Fruit fly (Drosophila melanogaster) whole organism, embryonic: ENCODE measurements around the gene Polr3I.

Experiments
- Adf1 ChIP-seq: fragments of 200-800 bp; sonication (Bioruptor generic); IDR thresholded peaks from 2 replicates; pipeline ENCODE4 v1.3.6; 2022; ENCODE audit warnings: missing biosample characterization, missing genetic modification characterization
- Atf6 ChIP-seq: fragments of 200-800 bp; sonication (Bioruptor generic); IDR thresholded peaks from 2 replicates; pipeline ENCODE4 v1.3.6; 2022; ENCODE audit warnings: missing biosample characterization, missing genetic modification characterization
- Bdp1 ChIP-seq: fragments of 200-800 bp; sonication (Bioruptor generic); optimal IDR thresholded peaks from 3 replicates; lab custom pipeline; 2016; ENCODE audit warnings: missing biosample characterization, missing genetic modification characterization
- CG10565 ChIP-seq: fragments of 200-800 bp; sonication (Bioruptor generic); optimal IDR thresholded peaks from 3 replicates; lab custom pipeline; 2016; ENCODE audit warnings: missing biosample characterization, mild to moderate bottlenecking, missing genetic modification characterization
- CG15479 ChIP-seq: fragments of 200-800 bp; sonication (Bioruptor generic); optimal IDR thresholded peaks from 3 replicates; lab custom pipeline; 2019; ENCODE audit warnings: missing biosample characterization, mild to moderate bottlenecking, missing genetic modification characterization, moderate library complexity
- CG15514 ChIP-seq: fragments of 200-800 bp; sonication (Bioruptor generic); optimal IDR thresholded peaks from 3 replicates; lab custom pipeline; 2017; ENCODE audit warnings: missing biosample characterization, missing genetic modification characterization, mild to moderate bottlenecking, moderate library complexity, missing genetic modification reagents
- CG18599 ChIP-seq: fragments of 200-800 bp; sonication (Bioruptor generic); optimal IDR thresholded peaks from 3 replicates; lab custom pipeline; 2017; ENCODE audit warnings: missing biosample characterization, missing genetic modification characterization, mild to moderate bottlenecking, moderate library complexity, missing genetic modification reagents
- CG2875 ChIP-seq: fragments of 200-800 bp; sonication (Bioruptor generic); optimal IDR thresholded peaks from 2 replicates; lab custom pipeline; 2017; ENCODE audit warnings: missing biosample characterization, mild to moderate bottlenecking, missing genetic modification characterization, missing genetic modification reagents
- CG31365 ChIP-seq: fragments of 200-800 bp; sonication (Bioruptor generic); optimal IDR thresholded peaks from 2 replicates; lab custom pipeline; 2018; ENCODE audit warnings: missing biosample characterization, mild to moderate bottlenecking, missing genetic modification characterization
- CG3281 ChIP-seq: fragments of 200-800 bp; sonication (Bioruptor generic); optimal IDR thresholded peaks from 3 replicates; lab custom pipeline; 2017; ENCODE audit warnings: missing biosample characterization, mild to moderate bottlenecking, missing genetic modification characterization
- CG3995 ChIP-seq: fragments of 200-800 bp; sonication (Bioruptor generic); optimal IDR thresholded peaks from 3 replicates; lab custom pipeline; 2016; ENCODE audit warnings: missing biosample characterization, missing genetic modification characterization
- CG6254 ChIP-seq: fragments of 200-800 bp; sonication (Bioruptor generic); optimal IDR thresholded peaks from 3 replicates; lab custom pipeline; 2017; ENCODE audit warnings: mild to moderate bottlenecking, missing biosample characterization, missing genetic modification reagents, missing genetic modification characterization
- CG7271 ChIP-seq: fragments of 200-800 bp; sonication (Bioruptor generic); optimal IDR thresholded peaks from 2 replicates; lab custom pipeline; 2018; ENCODE audit warnings: missing biosample characterization, mild to moderate bottlenecking, missing genetic modification characterization, moderate library complexity
- CG8281 ChIP-seq: fragments of 200-800 bp; sonication (Bioruptor generic); optimal IDR thresholded peaks from 2 replicates; lab custom pipeline; 2018; ENCODE audit warnings: missing biosample characterization, mild to moderate bottlenecking, missing genetic modification characterization, moderate library complexity
- CG8290 ChIP-seq, 3 experiments: fragments of 200-800 bp; sonication (Bioruptor generic); optimal IDR thresholded peaks; 2 replicates each; lab custom pipeline; 2016 to 2019; ENCODE audit warnings: missing biosample characterization in 3 of 3, missing genetic modification characterization in 3 of 3, mild to moderate bottlenecking in 2 of 3, moderate library complexity in 1 of 3
- CG8944 ChIP-seq: fragments of 200-800 bp; sonication (Bioruptor generic); optimal IDR thresholded peaks from 3 replicates; lab custom pipeline; 2016; ENCODE audit warnings: missing biosample characterization, missing genetic modification characterization
- Chrac-16 ChIP-seq: fragments of 200-800 bp; sonication (Bioruptor generic); optimal IDR thresholded peaks from 3 replicates; lab custom pipeline; 2016; ENCODE audit warnings: missing biosample characterization, missing genetic modification characterization
- CoRest ChIP-seq: fragments of 200-800 bp; sonication (Bioruptor generic); optimal IDR thresholded peaks from 3 replicates; lab custom pipeline; 2018; ENCODE audit warnings: missing biosample characterization, mild to moderate bottlenecking, missing genetic modification characterization, moderate library complexity
- D19A ChIP-seq: fragments of 200-800 bp; optimal IDR thresholded peaks from 3 replicates; lab custom pipeline; 2019; ENCODE audit warnings: missing biosample characterization, mild to moderate bottlenecking, missing genetic modification characterization, moderate library complexity
- Gug ChIP-seq: fragments of 200-800 bp; sonication (Bioruptor generic); IDR thresholded peaks from 4 replicates; pipeline ENCODE4 v1.3.6; 2022; ENCODE audit warnings: missing biosample characterization, missing genetic modification characterization
- HLH3B ChIP-seq: fragments of 200-800 bp; sonication (Bioruptor generic); IDR thresholded peaks from 2 replicates; pipeline ENCODE4 v1.3.6; 2022; ENCODE audit warnings: missing biosample characterization, missing genetic modification characterization
- Hr51 ChIP-seq, 2 experiments: fragments of 200-800 bp; sonication (Bioruptor generic); optimal IDR thresholded peaks; 2 replicates in 1 of 2; 3 replicates in 1 of 2; lab custom pipeline; 2016 to 2018; ENCODE audit warnings: missing biosample characterization in 2 of 2, missing genetic modification characterization in 2 of 2, mild to moderate bottlenecking in 1 of 2, moderate library complexity in 1 of 2
- Kr ChIP-seq: fragments of 200-800 bp; sonication (Bioruptor generic); optimal IDR thresholded peaks from 2 replicates; lab custom pipeline; 2017; ENCODE audit warnings: missing biosample characterization, mild to moderate bottlenecking, missing genetic modification characterization
- Mrtf ChIP-seq: fragments of 200-800 bp; sonication (Bioruptor generic); IDR thresholded peaks from 3 replicates; pipeline ENCODE4 v1.3.6; 2022; ENCODE audit warnings: missing biosample characterization, missing genetic modification characterization
- Myb ChIP-seq: fragments of 200-800 bp; sonication (Bioruptor generic); optimal IDR thresholded peaks from 2 replicates; lab custom pipeline; 2016; ENCODE audit warnings: missing biosample characterization, missing genetic modification characterization
- NC2α ChIP-seq: fragments of 200-800 bp; sonication (Bioruptor generic); optimal IDR thresholded peaks from 2 replicates; lab custom pipeline; 2016; ENCODE audit warnings: missing biosample characterization, missing genetic modification characterization
- Ravus ChIP-seq: fragments of 200-800 bp; sonication (Bioruptor generic); IDR thresholded peaks from 2 replicates; pipeline ENCODE4 v1.3.6; 2022; ENCODE audit warnings: missing biosample characterization, missing genetic modification characterization
- Trl ChIP-seq, 3 experiments: fragments of >200 bp in 2 of 3; fragments of 200-800 bp in 1 of 3; sonication (Bioruptor generic) in 1 of 3; optimal IDR thresholded peaks; 2 replicates in 1 of 3; 3 replicates in 2 of 3; lab custom pipeline; 2016 to 2017; ENCODE audit warnings: missing biosample characterization in 1 of 3, missing genetic modification characterization in 1 of 3
- Vsx1 ChIP-seq: fragments of 200-800 bp; sonication (Bioruptor generic); optimal IDR thresholded peaks from 2 replicates; lab custom pipeline; 2017; ENCODE audit warnings: missing biosample characterization, mild to moderate bottlenecking, missing genetic modification characterization, missing genetic modification reagents
- ac ChIP-seq: fragments of 200-800 bp; sonication (Bioruptor generic); optimal IDR thresholded peaks from 3 replicates; lab custom pipeline; 2017; ENCODE audit warnings: missing biosample characterization, mild to moderate bottlenecking, missing genetic modification characterization
- ap ChIP-seq: fragments of 200-800 bp; sonication (Bioruptor generic); IDR thresholded peaks from 2 replicates; pipeline ENCODE4 v1.3.6; 2022; ENCODE audit warnings: missing biosample characterization, missing genetic modification characterization
- cg ChIP-seq: fragments of 200-800 bp; sonication (Bioruptor generic); optimal IDR thresholded peaks from 3 replicates; lab custom pipeline; 2019; ENCODE audit warnings: missing biosample characterization, mild to moderate bottlenecking, missing genetic modification characterization, moderate library complexity
- chinmo ChIP-seq: fragments of 200-800 bp; sonication (Bioruptor generic); IDR thresholded peaks from 4 replicates; pipeline ENCODE4 v1.3.6; 2022; ENCODE audit warnings: missing biosample characterization, missing genetic modification characterization; ENCODE audit not compliant: partially characterized antibody
- crol ChIP-seq: fragments of 200-800 bp; sonication (Bioruptor generic); IDR thresholded peaks from 2 replicates; pipeline ENCODE4 v1.3.6; 2022; ENCODE audit warnings: missing biosample characterization, missing genetic modification characterization
- fu2 ChIP-seq: fragments of 200-800 bp; sonication (Bioruptor generic); optimal IDR thresholded peaks from 2 replicates; lab custom pipeline; 2016; ENCODE audit warnings: missing biosample characterization, missing genetic modification characterization
- gfzf ChIP-seq: fragments of 200-800 bp; sonication (Bioruptor generic); optimal IDR thresholded peaks from 2 replicates; lab custom pipeline; 2016; ENCODE audit warnings: missing biosample characterization, mild to moderate bottlenecking, missing genetic modification characterization, moderate library complexity
- kah ChIP-seq: fragments of 200-800 bp; sonication (Bioruptor generic); optimal IDR thresholded peaks from 2 replicates; lab custom pipeline; 2018; ENCODE audit warnings: missing biosample characterization, mild to moderate bottlenecking, missing genetic modification characterization
- ken ChIP-seq: fragments of 200-800 bp; sonication (Bioruptor generic); IDR thresholded peaks from 3 replicates; pipeline ENCODE4 v1.3.6; 2022; ENCODE audit warnings: missing biosample characterization, missing genetic modification characterization
- nau ChIP-seq: fragments of 200-800 bp; sonication (Bioruptor generic); optimal IDR thresholded peaks from 3 replicates; lab custom pipeline; 2017; ENCODE audit warnings: missing biosample characterization, mild to moderate bottlenecking, missing genetic modification characterization, missing genetic modification reagents
- onecut ChIP-seq: fragments of 200-800 bp; sonication (Bioruptor generic); IDR thresholded peaks from 2 replicates; pipeline ENCODE4 v1.3.6; 2022; ENCODE audit warnings: missing biosample characterization, missing genetic modification characterization
- otp ChIP-seq: fragments of 200-800 bp; sonication (Bioruptor generic); IDR thresholded peaks from 3 replicates; pipeline ENCODE4, ENCODE4 v1.3.6; 2022; ENCODE audit warnings: missing biosample characterization, missing genetic modification characterization
- rib ChIP-seq: fragments of 200-800 bp; sonication (Bioruptor generic); IDR thresholded peaks from 2 replicates; pipeline ENCODE4 v1.3.6; 2022; ENCODE audit warnings: missing biosample characterization, missing genetic modification characterization
- sc ChIP-seq, 3 experiments: fragments of >200 bp in 2 of 3; fragments of 200-800 bp in 1 of 3; sonication (Bioruptor generic) in 1 of 3; optimal IDR thresholded peaks; 2 replicates in 2 of 3; 3 replicates in 1 of 3; lab custom pipeline; 2017; ENCODE audit warnings: mild to moderate bottlenecking in 1 of 3, missing biosample characterization in 1 of 3, missing genetic modification characterization in 1 of 3, missing genetic modification reagents in 1 of 3
- schlank ChIP-seq: fragments of 200-800 bp; sonication (Bioruptor generic); optimal IDR thresholded peaks from 2 replicates; lab custom pipeline; 2018; ENCODE audit warnings: missing biosample characterization, mild to moderate bottlenecking, missing genetic modification characterization
- so ChIP-seq: fragments of 200-800 bp; sonication (Bioruptor generic); IDR thresholded peaks from 3 replicates; pipeline ENCODE4 v1.3.6; 2022; ENCODE audit warnings: missing biosample characterization, missing genetic modification characterization

The Polr3I gene

dm6 chrX:16835304-16835703 is 49.1 kb upstream of the Polr3I start, which contains the start of the genes CG13004 and CG46306 (continued):
- 0 out of 4 replicates have a peak, but pooled peaks have one; percentile 26 for TF ChIP-seq chinmo
- no peak for TF ChIP-seq schlank (tag; lab: Kevin White, UChicago)
- TF ChIP-seq ac (GFP tag; lab: Kevin White, UChicago): no peak
- TF ChIP-seq crol: 0 out of 2 replicates have a peak, but pooled peaks have one; percentile 12
- no peak for TF ChIP-seq CG8944 (GFP tag; lab: Kevin White, UChicago)
- TF ChIP-seq Atf6 (GFP tag; lab: Robert Waterston, UW): no peak
- TF ChIP-seq CG31365 (tag; lab: Kevin White, UChicago): no peak
- TF ChIP-seq Hr51 (GFP tag; optimal IDR thresholded peaks at IDR 0.05; lab: Kevin White, UChicago): no peak
- TF ChIP-seq nau (GFP tag; lab: Kevin White, UChicago): no peak
- TF ChIP-seq Adf1 (GFP tag; lab: Robert Waterston, UW): peak; percentile 86
- TF ChIP-seq CG15479 (GFP tag; lab: Kevin White, UChicago): no peak

dm6 chrX:16836091-16836799 is 48.1 kb upstream of the Polr3I start:
- TF ChIP-seq Ravus (GFP tag; lab: Robert Waterston, UW) (no peak), rib (0 out of 2 replicates have a peak, but pooled peaks have one; percentile 53), fu2 (GFP tag; lab: Kevin White, UChicago) (no peak), ken (GFP tag; lab: Robert Waterston, UW) (no peak), otp (GFP tag; lab: Robert Waterston, UW) (no peak), Gug (no peak), CG18599 (GFP tag; lab: Kevin White, UChicago) (peak; percentile 2), CG8944 (GFP tag; lab: Kevin White, UChicago) (no peak), CG7271 (tag; lab: Kevin White, UChicago) (no peak), D19A (tag; lab: Kevin White, UChicago) (no peak), Kr (GFP tag; lab: Kevin White, UChicago) (no peak), cg (GFP tag; lab: Kevin White, UChicago) (peak; percentile 8), CG8281 (tag; lab: Kevin White, UChicago) (peak; percentile 65), sc (optimal IDR thresholded peaks at IDR 0.05; lab: Kevin White, UChicago) (no peak), sc (GFP tag; optimal IDR thresholded peaks at IDR 0.05; lab: Kevin White, UChicago) (no peak), CG3281 (peak; percentile 8), gfzf (GFP tag; lab: Kevin White, UChicago) (no peak), CG15514 (peak; percentile 89), CG31365 (tag; lab: Kevin White, UChicago) (no peak), CG8290 (GFP tag; optimal IDR thresholded peaks at IDR 0.05; lab: Kevin White, UChicago) (no peak), CG8290 (tag; optimal IDR thresholded peaks at IDR 0.05; lab: Kevin White, UChicago) (no peak), NC2α (GFP tag; lab: Kevin White, UChicago) (no peak), onecut (GFP tag; lab: Robert Waterston, UW) (no peak), Myb (GFP tag; lab: Kevin White, UChicago) (no peak), Trl (optimal IDR thresholded peaks at IDR 0.05; lab: Kevin White, UChicago) (peak; percentile 52 to 64), Trl (GFP tag; optimal IDR thresholded peaks at IDR 0.05; lab: Kevin White, UChicago) (no peak), ap (GFP tag; lab: Robert Waterston, UW) (no peak), Bdp1 (GFP tag; lab: Kevin White, UChicago) (no peak), Adf1 (GFP tag; lab: Robert Waterston, UW) (peak; percentile 39; the same call in 1 of the 2 replicates), CG2875 (GFP tag; lab: Kevin White, UChicago) (no peak), Mrtf (no peak), HLH3B (GFP tag; lab: Robert Waterston, UW) (no peak), CoRest (tag; lab: Kevin White, UChicago) (no peak), CG6254 (GFP tag; lab: Kevin White, UChicago) (no peak), Chrac-16 (GFP tag; lab: Kevin White, UChicago) (no peak), Vsx1 (GFP tag; lab: Kevin White, UChicago) (no peak), Hr51 (GFP tag; optimal IDR thresholded peaks at IDR 0.05; lab: Kevin White, UChicago) (no peak), so (GFP tag; lab: Robert Waterston, UW) (0 out of 3 replicates have a peak, but pooled peaks have one; percentile 43), CG3995 (peak; percentile 93), kah (GFP tag; lab: Kevin White, UChicago) (no peak), CG10565 (GFP tag; lab: Kevin White, UChicago) (no peak)
